Worm (Caenorhabditis elegans) whole organism, L4 larva: ENCODE data around the gene T10B9.14.

ENCODE experiments used
- F10B5.3 ChIP-seq: sonication (generic microtip); optimal IDR thresholded peaks from 2 replicates; lab custom pipeline; 2016; ENCODE audit warnings: mild to moderate bottlenecking, missing genetic modification characterization, missing compliant biosample characterization
- F26F4.8 ChIP-seq: fragments of 200-800 bp; sonication (Bioruptor generic); conservative IDR thresholded peaks from 2 replicates; pipeline ENCODE4 v1.3.6; 2022; ENCODE audit warnings: missing genetic modification characterization, missing compliant biosample characterization
- T26A8.4 ChIP-seq: fragments of 200-800 bp; sonication (Bioruptor generic); IDR thresholded peaks from 2 replicates; pipeline ENCODE4 v1.3.6; 2022; ENCODE audit warnings: missing genetic modification characterization, missing compliant biosample characterization
- Y105C5A.15 ChIP-seq: fragments of 200-800 bp; sonication (Bioruptor generic); IDR thresholded peaks from 2 replicates; pipeline ENCODE4 v1.3.6; 2022; ENCODE audit warnings: missing genetic modification characterization, missing compliant biosample characterization
- ZK337.2 ChIP-seq: fragments of 200-800 bp; sonication (Bioruptor generic); IDR thresholded peaks from 2 replicates; pipeline ENCODE4 v1.3.6; 2022; ENCODE audit warnings: missing genetic modification reagents, missing genetic modification characterization, missing compliant biosample characterization
- ZK546.5 ChIP-seq, 2 experiments: sonication (generic microtip); optimal IDR thresholded peaks; 2 replicates each; lab custom pipeline; 2017; ENCODE audit warnings: missing biosample characterization in 2 of 2, missing genetic modification characterization in 2 of 2
- ceh-20 ChIP-seq: fragments of 200-800 bp; sonication (Bioruptor generic); IDR thresholded peaks from 2 replicates; pipeline ENCODE4 v1.3.6; 2022; ENCODE audit warnings: missing genetic modification reagents, missing genetic modification characterization, missing compliant biosample characterization
- ceh-82 ChIP-seq: sonication (generic microtip); optimal IDR thresholded peaks from 2 replicates; lab custom pipeline; 2017; ENCODE audit warnings: missing biosample characterization, missing genetic modification characterization
- daf-16 ChIP-seq, 3 experiments: sonication (generic microtip); optimal IDR thresholded peaks; 2 replicates each; lab custom pipeline; 2016 to 2017; ENCODE audit warnings: missing genetic modification characterization in 3 of 3, missing genetic modification reagents in 3 of 3, mild to moderate bottlenecking in 2 of 3, missing compliant biosample characterization in 2 of 3, missing biosample characterization in 1 of 3, moderate library complexity in 1 of 3
- dmd-6 ChIP-seq: fragments of 200-800 bp; sonication (Bioruptor generic); IDR thresholded peaks from 2 replicates; pipeline ENCODE4 v1.3.6; 2022; ENCODE audit warnings: missing genetic modification reagents, missing genetic modification characterization, missing compliant biosample characterization
- dmd-9 ChIP-seq: fragments of 200-800 bp; sonication (Bioruptor generic); IDR thresholded peaks from 2 replicates; pipeline ENCODE4 v1.3.6; 2022; ENCODE audit warnings: missing genetic modification reagents, missing genetic modification characterization, missing compliant biosample characterization
- dpl-1 ChIP-seq: fragments of 150-350 bp; optimal IDR thresholded peaks from 2 replicates; lab custom pipeline; 2014; ENCODE audit warnings: missing biosample characterization, missing genetic modification reagents, missing genetic modification characterization
- dve-1 ChIP-seq: sonication (generic microtip); optimal IDR thresholded peaks from 2 replicates; lab custom pipeline; 2017; ENCODE audit warnings: antibody characterized with exemption, mild to moderate bottlenecking, missing genetic modification characterization, missing compliant biosample characterization; ENCODE audit not compliant: insufficient read depth
- egl-27 ChIP-seq: sonication (generic microtip); optimal IDR thresholded peaks from 3 replicates; lab custom pipeline; 2017; ENCODE audit warnings: missing biosample characterization, missing genetic modification reagents, missing genetic modification characterization
- egl-43 ChIP-seq: fragments of 200-800 bp; sonication (Bioruptor generic); IDR thresholded peaks from 2 replicates; pipeline ENCODE4 v1.3.6; 2022; ENCODE audit warnings: missing genetic modification reagents, missing genetic modification characterization, missing compliant biosample characterization
- fkh-10 ChIP-seq: fragments of 150-350 bp; optimal IDR thresholded peaks from 2 replicates; lab custom pipeline; 2014; ENCODE audit warnings: missing biosample characterization, missing genetic modification reagents, missing genetic modification characterization
- gei-8 ChIP-seq: fragments of 200-800 bp; sonication (Bioruptor generic); optimal IDR thresholded peaks from 2 replicates; lab custom pipeline; 2018; ENCODE audit warnings: mild to moderate bottlenecking, missing genetic modification characterization, missing compliant biosample characterization
- hlh-11 ChIP-seq: fragments of 200-800 bp; sonication (Bioruptor generic); optimal IDR thresholded peaks from 2 replicates; lab custom pipeline; 2018; ENCODE audit warnings: mild to moderate bottlenecking, missing genetic modification characterization, missing compliant biosample characterization
- hlh-30 ChIP-seq: sonication (generic microtip); optimal IDR thresholded peaks from 2 replicates; lab custom pipeline; 2017; ENCODE audit warnings: antibody characterized with exemption, mild to moderate bottlenecking, missing genetic modification characterization, missing compliant biosample characterization; ENCODE audit not compliant: insufficient read depth
- madf-9 ChIP-seq: fragments of 200-800 bp; sonication (Bioruptor generic); conservative IDR thresholded peaks from 2 replicates; pipeline ENCODE4 v1.3.6; 2022; ENCODE audit warnings: missing genetic modification reagents, missing genetic modification characterization, missing compliant biosample characterization
- mdl-1 ChIP-seq, 2 experiments: fragments of 150-350 bp in 1 of 2; sonication (generic microtip) in 1 of 2; optimal IDR thresholded peaks; 2 replicates each; lab custom pipeline; 2014 to 2017; ENCODE audit warnings: missing biosample characterization in 2 of 2, missing genetic modification characterization in 2 of 2
- mxl-3 ChIP-seq: fragments of 200-800 bp; sonication (Bioruptor generic); optimal IDR thresholded peaks from 2 replicates; lab custom pipeline; 2018; ENCODE audit warnings: mild to moderate bottlenecking, missing genetic modification characterization, missing compliant biosample characterization
- nhr-102 ChIP-seq: sonication (generic microtip); optimal IDR thresholded peaks from 2 replicates; lab custom pipeline; 2016; ENCODE audit warnings: mild to moderate bottlenecking, missing genetic modification characterization, moderate library complexity, missing compliant biosample characterization
- nhr-11 ChIP-seq: fragments of 150-350 bp; optimal IDR thresholded peaks from 2 replicates; lab custom pipeline; 2014; ENCODE audit warnings: missing biosample characterization, missing genetic modification characterization
- nhr-111 ChIP-seq: fragments of 200-800 bp; sonication (Bioruptor generic); optimal IDR thresholded peaks from 2 replicates; lab custom pipeline; 2018; ENCODE audit warnings: mild to moderate bottlenecking, missing genetic modification characterization, missing compliant biosample characterization
- nhr-28 ChIP-seq: fragments of 150-350 bp; optimal IDR thresholded peaks from 2 replicates; lab custom pipeline; 2014; ENCODE audit warnings: missing biosample characterization, missing genetic modification characterization
- nhr-42 ChIP-seq: fragments of 200-800 bp; sonication (Bioruptor generic); IDR thresholded peaks from 2 replicates; pipeline ENCODE4 v1.3.6; 2022; ENCODE audit warnings: missing genetic modification characterization, missing compliant biosample characterization
- nhr-76 ChIP-seq: fragments of 150-350 bp; optimal IDR thresholded peaks from 2 replicates; lab custom pipeline; 2014; ENCODE audit warnings: missing biosample characterization, missing genetic modification characterization
- nhr-77 ChIP-seq: fragments of 150-350 bp; optimal IDR thresholded peaks from 2 replicates; lab custom pipeline; 2014; ENCODE audit warnings: missing biosample characterization, missing genetic modification characterization
- pha-4 ChIP-seq, 2 experiments: fragments of 150-350 bp in 1 of 2; fragments of 200-800 bp in 1 of 2; sonication (Bioruptor generic) in 1 of 2; IDR thresholded peaks in 1 of 2; optimal IDR thresholded peaks in 1 of 2; 2 replicates each; pipeline versions ENCODE4 v1.3.6 to Lab custom; 2014 to 2022; ENCODE audit warnings: missing genetic modification characterization in 2 of 2, missing genetic modification reagents in 2 of 2, missing biosample characterization in 1 of 2, missing compliant biosample characterization in 1 of 2
- pqm-1 ChIP-seq: sonication (generic microtip); optimal IDR thresholded peaks from 2 replicates; lab custom pipeline; 2017; ENCODE audit warnings: missing biosample characterization, missing genetic modification characterization
- snpc-1.2 ChIP-seq: fragments of 200-800 bp; sonication (Bioruptor generic); IDR thresholded peaks from 2 replicates; pipeline ENCODE4 v1.3.6; 2022; ENCODE audit warnings: missing genetic modification reagents, missing genetic modification characterization, missing compliant biosample characterization
- tra-1 ChIP-seq: fragments of 200-800 bp; sonication (Bioruptor generic); IDR thresholded peaks from 2 replicates; pipeline ENCODE4 v1.3.6; 2022; ENCODE audit warnings: missing genetic modification reagents, missing genetic modification characterization, missing compliant biosample characterization
- unc-130 ChIP-seq: sonication (generic microtip); optimal IDR thresholded peaks from 2 replicates; lab custom pipeline; 2016; ENCODE audit warnings: missing genetic modification reagents, missing genetic modification characterization, missing compliant biosample characterization
- unc-62 ChIP-seq, 3 experiments: fragments of 150-350 bp in 1 of 3; sonication (generic microtip); optimal IDR thresholded peaks in 2 of 3; peaks in 1 of 3; 1 replicate in 1 of 3; 2 replicates in 2 of 3; lab custom pipeline; 2014 to 2017; ENCODE audit warnings: missing biosample characterization in 3 of 3, missing genetic modification characterization in 3 of 3, missing genetic modification reagents in 3 of 3, missing genotype in 1 of 3
- vab-7 ChIP-seq: fragments of 200-800 bp; sonication (Bioruptor generic); IDR thresholded peaks from 2 replicates; pipeline ENCODE4 v1.3.6; 2022; ENCODE audit warnings: missing genetic modification reagents, missing genetic modification characterization, missing compliant biosample characterization
- zfp-3 ChIP-seq: fragments of 200-800 bp; sonication (Bioruptor generic); conservative IDR thresholded peaks from 2 replicates; pipeline ENCODE4 v1.3.6; 2022; ENCODE audit warnings: missing genetic modification reagents, missing genetic modification characterization, missing compliant biosample characterization
- zip-2 ChIP-seq: fragments of 150-350 bp; optimal IDR thresholded peaks from 2 replicates; lab custom pipeline; 2014; ENCODE audit warnings: missing biosample characterization, missing genetic modification characterization
- ztf-11 ChIP-seq: fragments of 150-350 bp; optimal IDR thresholded peaks from 2 replicates; lab custom pipeline; 2014; ENCODE audit warnings: missing biosample characterization, missing genetic modification characterization

Gene T10B9.14

DNA sequence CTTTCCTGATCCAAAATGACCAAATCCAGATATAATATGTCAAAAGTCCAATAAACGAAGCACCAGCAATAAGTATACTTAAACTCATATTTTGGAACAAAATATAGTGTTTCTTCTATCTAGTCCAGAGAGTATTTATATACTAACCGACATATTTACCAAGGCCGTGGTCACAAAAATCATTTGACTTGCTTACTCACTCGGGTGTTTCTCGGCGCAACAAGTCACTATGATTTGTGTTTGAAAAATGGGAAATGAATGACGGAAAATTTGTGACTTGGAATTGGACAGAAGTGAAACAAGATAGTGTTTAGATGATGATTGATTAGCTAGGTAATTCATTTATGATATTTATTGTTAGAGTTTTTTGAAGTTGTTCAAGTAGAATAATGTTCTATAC lies 18.0 kb upstream of the T10B9.14 start, which contains the start of gene cyp-13A5:
Gene cyp-13A5, minus strand, starts transcription at position 112 of the 400 bp plus-strand sequence.
- TF ChIP-seq mdl-1 (tag; optimal IDR thresholded peaks at IDR 0.05; lab: Kevin White, UChicago) = peak in 1 of 2 experiments; percentile 46
- peak; percentile 64 for TF ChIP-seq nhr-102
- no peak for TF ChIP-seq dpl-1 (GFP tag; lab: Kevin White, UChicago)
- TF ChIP-seq pqm-1 (tag; lab: Kevin White, UChicago) = peak; percentile 59
- no peak for TF ChIP-seq ZK337.2 (GFP tag; lab: Robert Waterston, UW)
- no peak for TF ChIP-seq egl-27 (tag; lab: Kevin White, UChicago)
- peak in 1 of 2 experiments; percentile 77 for TF ChIP-seq unc-62 (GFP tag; optimal IDR thresholded peaks at IDR 0.05 in 1 of 2; lab: Kevin White, UChicago)
- no peak for TF ChIP-seq unc-62 (tag; optimal IDR thresholded peaks at IDR 0.05; lab: Kevin White, UChicago)
- TF ChIP-seq ceh-82 (tag; lab: Kevin White, UChicago) = no peak
- TF ChIP-seq fkh-10 (GFP tag; lab: Kevin White, UChicago) = no peak
- TF ChIP-seq ZK546.5 (tag; optimal IDR thresholded peaks at IDR 0.05; lab: Kevin White, UChicago) = no peak
- TF ChIP-seq tra-1 (GFP tag; lab: Robert Waterston, UW) = no peak
- TF ChIP-seq dve-1 (tag; lab: Kevin White, UChicago) = peak; percentile 28
- peak; percentile 73 for TF ChIP-seq hlh-11
- TF ChIP-seq F26F4.8 (GFP tag; lab: Robert Waterston, UW) = no peak
- peak; percentile 43; the same call in 1 of the 2 replicates for TF ChIP-seq ceh-20
- TF ChIP-seq dmd-9 = no peak
- TF ChIP-seq nhr-77 (tag; lab: Kevin White, UChicago) = peak; percentile 73
- peak; percentile 76 for TF ChIP-seq hlh-30
- peak; percentile 89 for TF ChIP-seq nhr-28 (tag; lab: Kevin White, UChicago)
- peak; percentile 26 for TF ChIP-seq mxl-3 (GFP tag; lab: Kevin White, UChicago)
- TF ChIP-seq dmd-6 (GFP tag; lab: Robert Waterston, UW) = peak; percentile 82
- no peak for TF ChIP-seq pha-4 (GFP tag; IDR thresholded peaks at IDR 0.05; lab: Robert Waterston, UW)
- no peak for TF ChIP-seq pha-4 (tag; optimal IDR thresholded peaks at IDR 0.05; lab: Kevin White, UChicago)
- peak; percentile 19 for TF ChIP-seq nhr-11 (tag; lab: Kevin White, UChicago)
- TF ChIP-seq T26A8.4 (GFP tag; lab: Robert Waterston, UW) = no peak
- no peak for TF ChIP-seq daf-16 (GFP tag; optimal IDR thresholded peaks at IDR 0.05; lab: Kevin White, UChicago)
- peak; percentile 83 for TF ChIP-seq daf-16 (tag; optimal IDR thresholded peaks at IDR 0.05; lab: Kevin White, UChicago)

DNA sequence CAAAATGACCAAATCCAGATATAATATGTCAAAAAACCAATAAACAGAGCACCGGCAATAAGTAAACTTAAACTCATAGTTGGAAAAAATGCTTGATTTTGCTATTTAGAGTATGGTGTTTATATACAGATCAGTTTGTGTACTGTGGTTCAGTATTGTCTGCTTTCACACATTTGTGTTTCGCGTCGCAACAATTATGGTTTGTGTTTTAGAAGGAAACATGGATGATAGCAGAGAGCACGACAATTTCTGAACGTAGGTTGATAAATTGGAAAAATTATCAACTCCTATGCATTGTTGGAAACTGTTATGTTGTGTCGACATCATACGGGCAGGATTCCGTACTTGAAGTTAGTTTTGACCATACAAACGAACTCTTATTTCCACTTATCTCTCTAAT lies 15.4 kb upstream of the T10B9.14 start, which contains the start of gene cyp-13A4:
Gene cyp-13A4, minus strand, starts transcription at position 77 of the 400 bp plus-strand sequence.
- TF ChIP-seq dmd-6 (GFP tag; lab: Robert Waterston, UW) (peak; percentile 78), ZK546.5 (tag; optimal IDR thresholded peaks at IDR 0.05; lab: Kevin White, UChicago) (no peak), T26A8.4 (GFP tag; lab: Robert Waterston, UW) (no peak), gei-8 (GFP tag; lab: Kevin White, UChicago) (no peak), nhr-111 (GFP tag; lab: Kevin White, UChicago) (no peak), unc-62 (GFP tag; optimal IDR thresholded peaks at IDR 0.05 in 1 of 2; lab: Kevin White, UChicago) (peak in 1 of 2 experiments; percentile 29), unc-62 (tag; optimal IDR thresholded peaks at IDR 0.05; lab: Kevin White, UChicago) (no peak), F10B5.3 (tag; lab: Kevin White, UChicago) (no peak), madf-9 (GFP tag; lab: Robert Waterston, UW) (no peak), nhr-76 (no peak), pqm-1 (tag; lab: Kevin White, UChicago) (peak; percentile 33), nhr-102 (peak; percentile 13), nhr-28 (tag; lab: Kevin White, UChicago) (peak; percentile 58), daf-16 (GFP tag; optimal IDR thresholded peaks at IDR 0.05; lab: Kevin White, UChicago) (no peak), daf-16 (tag; optimal IDR thresholded peaks at IDR 0.05; lab: Kevin White, UChicago) (peak; percentile 25), zfp-3 (GFP tag; lab: Robert Waterston, UW) (no peak), zip-2 (no peak), hlh-11 (peak; percentile 3), snpc-1.2 (GFP tag; lab: Robert Waterston, UW) (no peak)

- TF ChIP-seq nhr-42 (GFP tag; lab: Robert Waterston, UW) (no peak), ztf-11 (no peak), egl-43 (GFP tag; lab: Robert Waterston, UW) (no peak), vab-7 (GFP tag; lab: Robert Waterston, UW) (no peak), ZK546.5 (tag; optimal IDR thresholded peaks at IDR 0.05; lab: Kevin White, UChicago) (no peak), madf-9 (GFP tag; lab: Robert Waterston, UW) (no peak), ZK337.2 (GFP tag; lab: Robert Waterston, UW) (no peak), unc-130 (GFP tag; lab: Kevin White, UChicago) (no peak), Y105C5A.15 (no peak)
These were observed 11.0 kb upstream of the T10B9.14 start, which contains the start of gene cyp-13A3 for ce11 chrII:9793197-9793596. Gene cyp-13A3, minus strand, starts transcription at chrII:9793297.
